Worm (Caenorhabditis elegans) whole organism, late embryonic: ENCODE data around the gene tax-6.

Experiments
- C38D4.7 ChIP-seq: fragments of 200-800 bp; sonication (Bioruptor generic); optimal IDR thresholded peaks from 2 replicates; lab custom pipeline; 2018; ENCODE audit warnings: mild to moderate bottlenecking, missing genetic modification characterization, moderate library complexity, missing compliant biosample characterization
- ahr-1 ChIP-seq: sonication (generic microtip); optimal IDR thresholded peaks from 2 replicates; lab custom pipeline; 2016; ENCODE audit warnings: missing genetic modification characterization, missing compliant biosample characterization
- ceh-18 ChIP-seq: sonication (generic microtip); optimal IDR thresholded peaks from 2 replicates; lab custom pipeline; 2016; ENCODE audit warnings: missing genetic modification characterization, missing compliant biosample characterization
- ceh-19 ChIP-seq: fragments of 200-800 bp; sonication (Bioruptor generic); optimal IDR thresholded peaks from 2 replicates; lab custom pipeline; 2018; ENCODE audit warnings: mild to moderate bottlenecking, missing genetic modification characterization, missing compliant biosample characterization
- ceh-30 ChIP-seq: fragments of 150-350 bp; optimal IDR thresholded peaks from 2 replicates; lab custom pipeline; 2014; ENCODE audit warnings: missing biosample characterization, missing genetic modification characterization
- ceh-45 ChIP-seq: fragments of 200-800 bp; sonication (Bioruptor generic); IDR thresholded peaks from 2 replicates; pipeline ENCODE4 v1.3.6; 2022; ENCODE audit warnings: missing genetic modification reagents, missing genetic modification characterization, missing compliant biosample characterization
- ceh-48 ChIP-seq: sonication (generic microtip); optimal IDR thresholded peaks from 2 replicates; lab custom pipeline; 2016; ENCODE audit warnings: missing genetic modification characterization, inconsistent platforms, missing compliant biosample characterization
- ceh-6 ChIP-seq: fragments of 200-800 bp; sonication (Bioruptor generic); optimal IDR thresholded peaks from 2 replicates; lab custom pipeline; 2018; ENCODE audit warnings: mild to moderate bottlenecking, missing genetic modification characterization, missing compliant biosample characterization
- dmd-4 ChIP-seq: sonication (generic microtip); optimal IDR thresholded peaks from 2 replicates; lab custom pipeline; 2016; ENCODE audit warnings: borderline replicate concordance, missing genetic modification characterization, missing compliant biosample characterization
- dve-1 ChIP-seq: sonication (generic microtip); optimal IDR thresholded peaks from 2 replicates; lab custom pipeline; 2017; ENCODE audit warnings: antibody characterized with exemption, mild to moderate bottlenecking, missing genetic modification characterization, missing compliant biosample characterization
- elt-2 ChIP-seq: sonication (generic microtip); optimal IDR thresholded peaks from 2 replicates; lab custom pipeline; 2016; ENCODE audit warnings: missing genetic modification reagents, missing genetic modification characterization, missing compliant biosample characterization
- fax-1 ChIP-seq: sonication (generic microtip); optimal IDR thresholded peaks from 2 replicates; lab custom pipeline; 2016; ENCODE audit warnings: missing genotype, missing genetic modification characterization, missing compliant biosample characterization
- fkh-6 ChIP-seq: sonication (generic microtip); optimal IDR thresholded peaks from 2 replicates; lab custom pipeline; 2016; ENCODE audit warnings: missing genetic modification characterization, missing compliant biosample characterization
- hlh-13 ChIP-seq: fragments of 200-800 bp; sonication (Bioruptor generic); optimal IDR thresholded peaks from 2 replicates; lab custom pipeline; 2018; ENCODE audit warnings: mild to moderate bottlenecking, missing genetic modification characterization, missing compliant biosample characterization
- hlh-15 ChIP-seq: sonication (generic microtip); optimal IDR thresholded peaks from 2 replicates; lab custom pipeline; 2016; ENCODE audit warnings: missing genetic modification characterization, missing compliant biosample characterization
- hlh-30 ChIP-seq: sonication (generic microtip); optimal IDR thresholded peaks from 2 replicates; lab custom pipeline; 2017; ENCODE audit warnings: antibody characterized with exemption, missing genetic modification characterization, missing compliant biosample characterization; ENCODE audit not compliant: insufficient read depth
- hlh-6 ChIP-seq: sonication (generic microtip); optimal IDR thresholded peaks from 2 replicates; lab custom pipeline; 2016; ENCODE audit warnings: missing genotype, missing genetic modification characterization, missing compliant biosample characterization
- lim-6 ChIP-seq: sonication (generic microtip); optimal IDR thresholded peaks from 2 replicates; lab custom pipeline; 2016; ENCODE audit warnings: missing genetic modification characterization, missing compliant biosample characterization
- lin-11 ChIP-seq: fragments of 200-800 bp; sonication (Bioruptor generic); optimal IDR thresholded peaks from 2 replicates; lab custom pipeline; 2018; ENCODE audit warnings: mild to moderate bottlenecking, missing genetic modification characterization, missing compliant biosample characterization
- mec-3 ChIP-seq: sonication (generic microtip); optimal IDR thresholded peaks from 2 replicates; lab custom pipeline; 2016; ENCODE audit warnings: borderline replicate concordance, missing genetic modification characterization, missing compliant biosample characterization
- nhr-11 ChIP-seq: fragments of 150-350 bp; optimal IDR thresholded peaks from 2 replicates; lab custom pipeline; 2014; ENCODE audit warnings: missing biosample characterization, missing genetic modification characterization
- nhr-232 ChIP-seq: sonication (generic microtip); optimal IDR thresholded peaks from 2 replicates; lab custom pipeline; 2016; ENCODE audit warnings: missing genetic modification characterization, missing compliant biosample characterization
- npax-4 ChIP-seq: sonication (generic microtip); optimal IDR thresholded peaks from 2 replicates; lab custom pipeline; 2016; ENCODE audit warnings: missing genetic modification characterization, missing compliant biosample characterization
- pat-9 ChIP-seq: fragments of 200-800 bp; sonication (Bioruptor generic); optimal IDR thresholded peaks from 2 replicates; lab custom pipeline; 2018; ENCODE audit warnings: mild to moderate bottlenecking, missing genetic modification characterization, moderate library complexity, missing compliant biosample characterization
- ref-2 ChIP-seq: sonication (generic microtip); optimal IDR thresholded peaks from 2 replicates; lab custom pipeline; 2016; ENCODE audit warnings: missing genetic modification characterization, missing compliant biosample characterization
- sox-2 ChIP-seq: fragments of 200-800 bp; sonication (Bioruptor generic); IDR thresholded peaks from 2 replicates; pipeline ENCODE4 v1.3.6; 2022; ENCODE audit warnings: missing genetic modification reagents, missing genetic modification characterization, missing compliant biosample characterization
- tbx-2 ChIP-seq: sonication (generic microtip); optimal IDR thresholded peaks from 2 replicates; lab custom pipeline; 2016; ENCODE audit warnings: missing genetic modification characterization, missing compliant biosample characterization
- tbx-7 ChIP-seq: sonication (generic microtip); optimal IDR thresholded peaks from 2 replicates; lab custom pipeline; 2016; ENCODE audit warnings: missing genotype, missing genetic modification characterization, missing compliant biosample characterization
- ttx-3 ChIP-seq: sonication (generic microtip); optimal IDR thresholded peaks from 2 replicates; lab custom pipeline; 2016; ENCODE audit warnings: missing genetic modification reagents, missing genetic modification characterization, missing compliant biosample characterization
- unc-86 ChIP-seq: sonication (generic microtip); optimal IDR thresholded peaks from 2 replicates; lab custom pipeline; 2016; ENCODE audit warnings: missing genetic modification characterization, missing compliant biosample characterization
- zip-5 ChIP-seq: sonication (generic microtip); optimal IDR thresholded peaks from 2 replicates; lab custom pipeline; 2016; ENCODE audit warnings: missing genetic modification characterization, missing compliant biosample characterization
- ztf-16 ChIP-seq: sonication (generic microtip); optimal IDR thresholded peaks from 2 replicates; lab custom pipeline; 2017; ENCODE audit warnings: missing genetic modification characterization, missing compliant biosample characterization

tax-6 gene

DNA sequence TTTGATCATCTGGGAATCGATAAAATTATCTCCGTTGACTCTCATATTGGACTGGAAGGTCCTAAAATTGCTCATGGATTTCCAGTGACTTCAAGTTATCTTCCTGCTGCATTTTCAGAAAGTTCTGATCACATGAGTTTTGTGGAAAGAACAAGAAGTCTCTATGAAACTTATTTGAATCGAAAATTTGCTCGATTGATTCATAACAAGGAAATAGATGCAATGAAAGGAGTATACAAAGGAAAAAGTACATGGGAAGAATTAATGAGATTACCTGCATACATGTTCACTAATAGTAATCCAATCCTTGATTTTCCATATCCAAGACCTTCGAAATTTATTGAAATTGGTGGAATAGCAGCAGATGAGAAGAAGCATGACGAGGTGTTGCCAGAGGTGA lies 35.6 kb downstream of the tax-6 start:
- no peak for TF ChIP-seq elt-2 (tag; lab: Kevin White, UChicago)
- TF ChIP-seq ceh-48 (tag; lab: Kevin White, UChicago): no peak
- TF ChIP-seq, all 69 proteins: peak for 0

DNA sequence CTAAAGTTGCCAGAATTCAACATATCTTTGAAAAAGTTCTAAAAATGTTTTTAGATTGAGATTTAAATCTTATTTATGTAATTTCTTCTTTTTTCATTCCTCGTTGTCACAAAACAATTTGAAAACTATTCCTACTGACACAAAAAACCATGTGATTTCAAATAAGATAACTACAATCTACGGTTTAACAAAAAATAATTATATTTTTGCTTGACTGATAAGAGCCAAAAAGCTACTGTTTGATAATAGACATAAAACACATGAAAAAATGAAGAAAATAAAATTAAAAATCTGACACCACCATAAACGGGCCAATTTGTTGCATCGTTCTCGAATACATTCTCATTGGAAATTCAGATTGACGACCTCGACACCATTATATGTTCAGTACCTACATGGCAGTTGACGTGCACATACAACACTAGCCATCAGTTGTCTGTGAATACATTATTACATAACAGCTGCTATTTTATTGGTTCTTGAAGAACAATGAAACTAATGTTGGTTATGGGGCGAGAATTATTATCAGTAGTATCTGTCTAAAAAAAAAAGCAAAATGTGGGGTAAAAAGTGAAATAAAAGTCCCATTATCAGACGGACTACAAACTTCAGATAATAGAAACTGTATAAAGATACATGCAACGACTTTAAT lies 37.3 kb downstream of the tax-6 start, which contains the start of gene ugt-43:
ugt-43 (plus strand) TSS at position 602 of the 652 bp plus-strand sequence.
- TF ChIP-seq lin-11 (tag; lab: Kevin White, UChicago): no peak
- no peak for TF ChIP-seq dve-1 (tag; lab: Kevin White, UChicago)
- TF ChIP-seq elt-2 (tag; lab: Kevin White, UChicago): peak; percentile 5
- no peak for TF ChIP-seq zip-5 (tag; lab: Kevin White, UChicago)
- no peak for TF ChIP-seq unc-86 (tag; lab: Kevin White, UChicago)
- TF ChIP-seq nhr-232: no peak
- no peak for TF ChIP-seq ahr-1 (tag; lab: Kevin White, UChicago)

DNA sequence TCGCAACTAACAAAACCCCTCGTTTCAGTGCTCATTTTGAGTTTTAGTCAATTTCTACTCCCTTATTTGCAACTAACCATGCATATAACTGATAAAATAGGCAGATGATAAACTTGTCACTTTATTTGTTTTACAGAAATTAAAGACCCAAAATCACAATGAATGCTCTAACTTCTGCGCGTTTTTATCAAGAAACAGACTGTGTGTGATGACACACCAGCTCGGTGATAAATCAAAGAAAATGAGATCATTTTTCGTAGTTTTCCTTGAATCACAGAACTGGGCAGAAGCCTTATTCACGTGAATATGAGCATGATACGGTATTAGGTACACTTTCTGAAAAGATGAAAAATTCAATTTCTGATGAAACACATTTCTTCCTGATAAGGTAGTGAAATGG lies 38.3 kb downstream of the tax-6 start:
- no peak for TF ChIP-seq tbx-2 (tag; lab: Kevin White, UChicago)
- no peak for TF ChIP-seq fkh-6 (tag; lab: Kevin White, UChicago)
- TF ChIP-seq elt-2 (tag; lab: Kevin White, UChicago): peak; percentile 42

DNA sequence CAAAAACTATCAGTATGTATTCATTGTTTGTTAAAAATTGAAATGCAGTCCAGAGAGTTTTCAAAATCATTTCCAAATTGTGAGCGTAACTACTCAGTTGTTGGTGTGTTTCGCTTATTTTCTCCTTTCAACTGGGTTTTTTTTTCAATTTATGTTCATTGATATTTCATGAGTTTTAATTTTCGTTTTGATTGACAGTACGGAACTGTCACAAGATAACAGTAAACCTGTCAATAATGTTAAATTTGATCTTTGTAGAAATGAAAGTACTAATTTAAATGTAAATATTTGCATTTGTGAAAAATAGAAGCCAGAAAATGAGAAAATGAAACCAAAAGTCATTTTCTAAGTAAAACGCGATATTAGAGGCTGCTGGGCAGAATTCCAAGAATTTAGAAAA lies 38.8 kb downstream of the tax-6 start:
- no peak for TF ChIP-seq hlh-13 (GFP tag; lab: Kevin White, UChicago)
- no peak for TF ChIP-seq ahr-1 (tag; lab: Kevin White, UChicago)
- no peak for TF ChIP-seq nhr-232
- no peak for TF ChIP-seq ztf-16 (tag; lab: Kevin White, UChicago)

DNA sequence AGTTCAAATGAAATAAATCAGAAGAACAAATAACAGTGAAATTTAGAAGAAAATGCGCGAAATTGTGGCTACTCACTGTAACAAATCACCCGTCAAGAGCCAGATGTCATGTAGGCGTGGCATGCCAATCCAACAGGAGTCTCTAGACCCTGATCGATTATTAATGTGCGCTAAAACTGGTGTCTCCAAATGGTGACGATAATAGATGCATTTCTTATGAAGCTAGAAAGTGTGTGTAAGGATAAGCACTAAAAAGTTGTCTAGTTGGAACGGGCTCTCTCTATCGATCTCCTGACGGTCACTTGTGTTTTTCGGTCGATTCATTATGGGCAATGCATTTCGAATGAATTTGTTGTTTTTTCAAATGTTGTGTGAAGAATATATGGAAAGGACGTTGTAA lies 39.6 kb downstream of the tax-6 start, which contains the start of gene mec-3:
mec-3 (minus strand) TSS at position 101 of the 400 bp plus-strand sequence.
- no peak for TF ChIP-seq sox-2 (GFP tag; lab: Robert Waterston, UW)
- no peak for TF ChIP-seq ceh-30 (tag; lab: Kevin White, UChicago)
- no peak for TF ChIP-seq ceh-6 (GFP tag; lab: Kevin White, UChicago)
- no peak for TF ChIP-seq ceh-18 (tag; lab: Kevin White, UChicago)

DNA sequence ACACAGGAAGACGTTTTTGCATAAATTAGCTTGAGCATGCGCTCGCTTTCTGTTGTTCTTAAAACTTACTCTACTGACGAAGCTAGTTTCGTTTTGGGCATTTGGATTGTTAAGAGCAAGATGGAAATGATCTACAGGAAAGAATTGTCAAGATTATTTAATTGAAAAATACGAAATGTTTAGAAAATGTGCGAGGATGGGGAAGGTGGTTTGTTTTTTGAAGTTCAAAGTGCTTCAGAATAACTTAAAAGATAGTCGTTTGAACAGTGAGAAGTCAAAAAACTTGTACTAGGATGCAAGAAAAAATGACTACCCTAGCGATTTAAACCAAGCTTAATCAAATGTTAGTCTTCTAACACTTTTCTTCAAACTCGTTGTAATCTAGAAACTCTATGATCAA lies 44.3 kb downstream of the tax-6 start, which contains the start of gene srb-17:
srb-17 (minus strand) TSS at position 101 of the 400 bp plus-strand sequence.
- no peak for TF ChIP-seq ceh-45 (GFP tag; lab: Robert Waterston, UW)
- no peak for TF ChIP-seq pat-9 (tag; lab: Kevin White, UChicago)

DNA sequence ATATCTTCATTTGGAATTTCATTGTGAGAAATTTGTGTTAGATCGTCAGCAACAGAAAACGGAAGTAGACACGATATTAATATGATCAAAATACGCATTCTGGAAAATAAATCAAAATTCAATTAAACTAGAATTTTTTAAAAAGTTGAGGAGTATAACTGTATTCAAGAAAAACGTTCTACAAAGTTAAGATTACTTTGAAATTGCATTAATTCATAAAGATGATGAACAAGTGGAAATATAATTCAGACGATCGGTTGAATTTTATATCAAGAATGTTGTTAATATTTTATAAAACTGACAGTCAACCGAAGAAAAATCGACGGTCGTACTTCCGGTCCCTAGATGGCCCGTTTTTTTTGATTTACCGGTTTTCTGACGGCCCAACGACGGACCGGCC lies 48.4 kb downstream of the tax-6 start, which contains the start of gene F01D4.8:
F01D4.8 (minus strand) TSS at position 101 of the 400 bp plus-strand sequence.
- no peak for TF ChIP-seq ttx-3 (tag; lab: Kevin White, UChicago)
- no peak for TF ChIP-seq tbx-7
- no peak for TF ChIP-seq ceh-19 (GFP tag; lab: Kevin White, UChicago)
- TF ChIP-seq hlh-30: no peak
- TF ChIP-seq ref-2 (tag; lab: Kevin White, UChicago): no peak
- TF ChIP-seq dmd-4: no peak
- TF ChIP-seq npax-4: no peak
- no peak for TF ChIP-seq dve-1 (tag; lab: Kevin White, UChicago)
- no peak for TF ChIP-seq hlh-15 (tag; lab: Kevin White, UChicago)
- no peak for TF ChIP-seq nhr-11
- TF ChIP-seq fax-1 (tag; lab: Kevin White, UChicago): no peak
- TF ChIP-seq ceh-45 (GFP tag; lab: Robert Waterston, UW): no peak
- no peak for TF ChIP-seq pat-9 (tag; lab: Kevin White, UChicago)
- no peak for TF ChIP-seq hlh-6 (tag; lab: Kevin White, UChicago)
- no peak for TF ChIP-seq mec-3 (tag; lab: Kevin White, UChicago)
- TF ChIP-seq ztf-16 (tag; lab: Kevin White, UChicago): no peak
- TF ChIP-seq lim-6: no peak
- no peak for TF ChIP-seq lin-11 (tag; lab: Kevin White, UChicago)
- no peak for TF ChIP-seq C38D4.7 (GFP tag; lab: Kevin White, UChicago)
- TF ChIP-seq sox-2 (GFP tag; lab: Robert Waterston, UW): no peak
